Worm (Caenorhabditis elegans): ENCODE data around the gene F02C12.3.

- TF ChIP-seq nhr-237 (tag; optimal IDR thresholded peaks at IDR 0.05) (no peak), C34F6.9 (tag; optimal IDR thresholded peaks at IDR 0.05) (no peak), nhr-11 (tag; optimal IDR thresholded peaks at IDR 0.05) (no peak), nhr-21 (tag; optimal IDR thresholded peaks at IDR 0.05) (no peak), mdl-1 (tag; optimal IDR thresholded peaks at IDR 0.05) (no peak), zag-1 (tag; optimal IDR thresholded peaks at IDR 0.05) (no peak), ZK546.5 (tag; optimal IDR thresholded peaks at IDR 0.05) (no peak), ama-1 (optimal IDR thresholded peaks at IDR 0.05) (no peak), unc-39 (tag; optimal IDR thresholded peaks at IDR 0.05) (no peak), egl-27 (tag; optimal IDR thresholded peaks at IDR 0.05) (no peak), elt-3 (tag; optimal IDR thresholded peaks at IDR 0.05) (no peak), unc-55 (GFP tag; optimal IDR thresholded peaks at IDR 0.05) (no peak), nhr-77 (tag; optimal IDR thresholded peaks at IDR 0.05) (no peak)
These were observed 39.2 kb downstream of the F02C12.3 start, which contains the start of gene jmjd-3.3 for ce11 chrX:13435790-13436472.

Data from whole organism, L2 larva.